Worm (Caenorhabditis elegans): Measurements from ENCODE around the gene srg-58.

- no peak for TF ChIP-seq nhr-76 (tag; optimal IDR thresholded peaks at IDR 0.05)
- no peak for TF ChIP-seq nhr-237 (tag; optimal IDR thresholded peaks at IDR 0.05)
- TF ChIP-seq hlh-1 (tag; optimal IDR thresholded peaks at IDR 0.05) = no peak
- TF ChIP-seq M03D4.4 (tag; optimal IDR thresholded peaks at IDR 0.05) = no peak
These were observed 49.2 kb downstream of the srg-58 start for ce11 chrV:2710192-2710591.

All from whole organism, mixed stage, embryonic.